Fruit fly (Drosophila melanogaster) whole organism, prepupa: Measurements from ENCODE around the gene CG17929.

Experiments
- Blimp-1 ChIP-seq: fragments of 200-800 bp; sonication (Bioruptor generic); optimal IDR thresholded peaks from 3 replicates; lab custom pipeline; 2017; ENCODE audit warnings: missing biosample characterization, missing genetic modification characterization, mild to moderate bottlenecking, moderate library complexity, missing genetic modification reagents
- CG10669 ChIP-seq: fragments of 200-800 bp; sonication (Bioruptor generic); optimal IDR thresholded peaks from 3 replicates; lab custom pipeline; 2018; ENCODE audit warnings: missing biosample characterization, mild to moderate bottlenecking, missing genetic modification characterization, moderate library complexity
- CG11294 ChIP-seq: fragments of 200-800 bp; sonication (Bioruptor generic); IDR thresholded peaks from 2 replicates; pipeline ENCODE4 v1.3.6; 2022; ENCODE audit warnings: missing biosample characterization, missing genetic modification characterization
- CG11762 ChIP-seq: fragments of 200-800 bp; sonication (Bioruptor generic); optimal IDR thresholded peaks from 3 replicates; lab custom pipeline; 2016; ENCODE audit warnings: missing biosample characterization, missing genetic modification characterization; ENCODE audit not compliant: insufficient read depth
- CG11902 ChIP-seq: fragments of 200-800 bp; sonication (Bioruptor generic); optimal IDR thresholded peaks from 3 replicates; lab custom pipeline; 2016; ENCODE audit warnings: missing biosample characterization, missing genetic modification characterization
- CG15336 ChIP-seq: fragments of 200-800 bp; sonication (Bioruptor generic); IDR thresholded peaks from 2 replicates; pipeline ENCODE4 v1.3.6; 2022; ENCODE audit warnings: missing biosample characterization, missing genetic modification characterization
- CG1621 ChIP-seq: fragments of 200-800 bp; sonication (Bioruptor generic); optimal IDR thresholded peaks from 3 replicates; lab custom pipeline; 2018; ENCODE audit warnings: missing biosample characterization, mild to moderate bottlenecking, missing genetic modification characterization
- CG3032 ChIP-seq: fragments of 200-800 bp; optimal IDR thresholded peaks from 2 replicates; lab custom pipeline; 2019; ENCODE audit warnings: missing biosample characterization, mild to moderate bottlenecking, missing genetic modification characterization, moderate library complexity
- CG31627 ChIP-seq: fragments of 200-800 bp; sonication (Bioruptor generic); optimal IDR thresholded peaks from 3 replicates; lab custom pipeline; 2016; ENCODE audit warnings: missing biosample characterization, missing genetic modification characterization
- CG32006 ChIP-seq: fragments of 200-800 bp; sonication (Bioruptor generic); optimal IDR thresholded peaks from 3 replicates; lab custom pipeline; 2017; ENCODE audit warnings: missing biosample characterization, mild to moderate bottlenecking, missing genetic modification characterization
- CG34406 ChIP-seq: fragments of 200-800 bp; sonication (Bioruptor generic); optimal IDR thresholded peaks from 3 replicates; lab custom pipeline; 2016; ENCODE audit warnings: missing biosample characterization, missing genetic modification characterization
- CG3919 ChIP-seq: fragments of 200-800 bp; sonication (Bioruptor generic); optimal IDR thresholded peaks from 3 replicates; lab custom pipeline; 2016; ENCODE audit warnings: missing biosample characterization, missing genetic modification characterization
- CG4318 ChIP-seq: fragments of 200-800 bp; sonication (Bioruptor generic); optimal IDR thresholded peaks from 3 replicates; lab custom pipeline; 2017; ENCODE audit warnings: missing biosample characterization, mild to moderate bottlenecking, missing genetic modification characterization
- CG6163 ChIP-seq: fragments of 200-800 bp; sonication (Bioruptor generic); IDR thresholded peaks from 3 replicates; pipeline ENCODE4 v1.3.6; 2022; ENCODE audit warnings: missing biosample characterization, missing genetic modification characterization
- CG6854 ChIP-seq: fragments of 200-800 bp; sonication (Bioruptor generic); optimal IDR thresholded peaks from 2 replicates; lab custom pipeline; 2017; ENCODE audit warnings: missing biosample characterization, mild to moderate bottlenecking, missing genetic modification characterization
- CG8119 ChIP-seq: fragments of 200-800 bp; sonication (Bioruptor generic); IDR thresholded peaks from 3 replicates; pipeline ENCODE4 v1.3.6; 2022; ENCODE audit warnings: missing biosample characterization, missing genetic modification characterization
- CG9139 ChIP-seq: fragments of 200-800 bp; sonication (Bioruptor generic); optimal IDR thresholded peaks from 3 replicates; lab custom pipeline; 2017; ENCODE audit warnings: missing biosample characterization, mild to moderate bottlenecking, missing genetic modification characterization
- Eip75B ChIP-seq: fragments of 200-800 bp; sonication (Bioruptor generic); optimal IDR thresholded peaks from 3 replicates; lab custom pipeline; 2016; ENCODE audit warnings: missing biosample characterization, missing genetic modification characterization
- Eip78C ChIP-seq: fragments of 200-800 bp; sonication (Bioruptor generic); peaks from one replicate; lab custom pipeline; 2016; ENCODE audit warnings: missing biosample characterization, missing genetic modification characterization
- Ets21C ChIP-seq: fragments of 200-800 bp; sonication (Bioruptor generic); optimal IDR thresholded peaks from 3 replicates; lab custom pipeline; 2016; ENCODE audit warnings: missing biosample characterization, missing genetic modification characterization
- Ets96B ChIP-seq: fragments of 200-800 bp; optimal IDR thresholded peaks from 2 replicates; lab custom pipeline; 2019; ENCODE audit warnings: missing biosample characterization, mild to moderate bottlenecking, missing genetic modification characterization, moderate library complexity
- Hr38 ChIP-seq: sonication (Bioruptor generic); optimal IDR thresholded peaks from 2 replicates; lab custom pipeline; 2016; ENCODE audit warnings: missing biosample characterization, missing genetic modification characterization
- Hr4 ChIP-seq: fragments of 200-800 bp; sonication (Bioruptor generic); optimal IDR thresholded peaks from 3 replicates; lab custom pipeline; 2016; ENCODE audit warnings: missing biosample characterization, missing genetic modification characterization
- Sox14 ChIP-seq: fragments of 200-800 bp; sonication (Bioruptor generic); optimal IDR thresholded peaks from 3 replicates; lab custom pipeline; 2016; ENCODE audit warnings: missing biosample characterization, missing genetic modification characterization
- cyc ChIP-seq: fragments of 200-800 bp; sonication (Bioruptor generic); optimal IDR thresholded peaks from 3 replicates; lab custom pipeline; 2016; ENCODE audit warnings: missing biosample characterization, missing genetic modification characterization
- dac ChIP-seq: fragments of 200-800 bp; sonication (Bioruptor generic); optimal IDR thresholded peaks from 2 replicates; lab custom pipeline; 2017; ENCODE audit warnings: missing biosample characterization, mild to moderate bottlenecking, missing genetic modification characterization
- eg ChIP-seq: fragments of 200-800 bp; sonication (Bioruptor generic); IDR thresholded peaks from 3 replicates; pipeline ENCODE4 v1.3.6; 2022; ENCODE audit warnings: missing biosample characterization, missing genetic modification characterization
- esn ChIP-seq: fragments of 200-800 bp; sonication (Bioruptor generic); optimal IDR thresholded peaks from 2 replicates; lab custom pipeline; 2016; ENCODE audit warnings: missing biosample characterization, mild to moderate bottlenecking, missing genetic modification characterization, moderate library complexity
- fd59A ChIP-seq: fragments of 200-800 bp; sonication (Bioruptor generic); optimal IDR thresholded peaks from 2 replicates; lab custom pipeline; 2017; ENCODE audit warnings: missing biosample characterization, mild to moderate bottlenecking, missing genetic modification characterization, missing genetic modification reagents
- fd85E ChIP-seq: fragments of 200-800 bp; sonication (Bioruptor generic); optimal IDR thresholded peaks from 3 replicates; lab custom pipeline; 2016; ENCODE audit warnings: missing biosample characterization, missing genetic modification characterization
- fkh ChIP-seq: fragments of 200-800 bp; sonication (Bioruptor generic); optimal IDR thresholded peaks from 3 replicates; lab custom pipeline; 2017; ENCODE audit warnings: missing biosample characterization, mild to moderate bottlenecking, missing genetic modification characterization, moderate library complexity
- lz ChIP-seq: fragments of 200-800 bp; sonication (Bioruptor generic); optimal IDR thresholded peaks from 3 replicates; lab custom pipeline; 2016; ENCODE audit warnings: missing biosample characterization, missing genetic modification characterization
- pdm3 ChIP-seq: fragments of 200-800 bp; sonication (Bioruptor generic); optimal IDR thresholded peaks from 3 replicates; lab custom pipeline; 2016; ENCODE audit warnings: missing biosample characterization, missing genetic modification characterization
- spab ChIP-seq: fragments of 200-800 bp; sonication (Bioruptor generic); optimal IDR thresholded peaks from 2 replicates; lab custom pipeline; 2017; ENCODE audit warnings: missing biosample characterization, mild to moderate bottlenecking, missing genetic modification characterization, missing genetic modification reagents
- ss ChIP-seq, 2 experiments: fragments of 200-800 bp; sonication (Bioruptor generic); optimal IDR thresholded peaks; 2 replicates in 1 of 2; 3 replicates in 1 of 2; lab custom pipeline; 2017 to 2018; ENCODE audit warnings: mild to moderate bottlenecking in 2 of 2, missing biosample characterization in 2 of 2, missing genetic modification characterization in 2 of 2, moderate library complexity in 1 of 2
- vri ChIP-seq: fragments of 200-800 bp; sonication (Bioruptor generic); optimal IDR thresholded peaks from 3 replicates; lab custom pipeline; 2016; ENCODE audit warnings: missing biosample characterization, mild to moderate bottlenecking, missing genetic modification characterization

CG17929 gene

dm6 chr3R:16325192-16325591, at the start of gene CG17929:
Gene CG17929, plus strand, starts transcription at chr3R:16325492.
- TF ChIP-seq fd59A (GFP tag; lab: Kevin White, UChicago), result no peak
- no peak for TF ChIP-seq Hr38 (GFP tag; lab: Kevin White, UChicago)
- no peak for TF ChIP-seq CG1621 (tag; lab: Kevin White, UChicago)
- TF ChIP-seq ss (GFP tag; optimal IDR thresholded peaks at IDR 0.05; lab: Kevin White, UChicago), result no peak
- no peak for TF ChIP-seq CG4318 (GFP tag; lab: Kevin White, UChicago)
- TF ChIP-seq CG3919, result no peak
- TF ChIP-seq Ets21C (GFP tag; lab: Kevin White, UChicago), result no peak
- no peak for TF ChIP-seq fkh (GFP tag; lab: Kevin White, UChicago)
- TF ChIP-seq CG11902 (GFP tag; lab: Kevin White, UChicago), result no peak
- no peak for TF ChIP-seq Sox14 (GFP tag; lab: Kevin White, UChicago)
- no peak for TF ChIP-seq CG10669 (GFP tag; lab: Kevin White, UChicago)
- no peak for TF ChIP-seq Eip78C (GFP tag; lab: Kevin White, UChicago)
- no peak for TF ChIP-seq Hr4 (GFP tag; lab: Kevin White, UChicago)
- TF ChIP-seq Blimp-1, result no peak
- no peak for TF ChIP-seq pdm3 (GFP tag; lab: Kevin White, UChicago)
- TF ChIP-seq CG15336, result no peak
- TF ChIP-seq CG11762 (GFP tag; lab: Kevin White, UChicago), result no peak
- no peak for TF ChIP-seq fd85E
- TF ChIP-seq, all 60 proteins: peak for 0

dm6 chr3R:16275890-16276619, 49.2 kb upstream of the CG17929 start:
- TF ChIP-seq lz (GFP tag; lab: Kevin White, UChicago) (no peak), CG9139 (GFP tag; lab: Kevin White, UChicago) (no peak), fkh (GFP tag; lab: Kevin White, UChicago) (peak; percentile 92), Hr38 (GFP tag; lab: Kevin White, UChicago) (no peak), CG32006 (GFP tag; lab: Kevin White, UChicago) (no peak), cyc (GFP tag; lab: Kevin White, UChicago) (no peak), CG31627 (GFP tag; lab: Kevin White, UChicago) (no peak), CG11294 (GFP tag; lab: Robert Waterston, UW) (no peak), eg (0 out of 3 replicates have a peak, but pooled peaks have one; percentile 4), Eip78C (GFP tag; lab: Kevin White, UChicago) (peak; percentile 28), CG34406 (no peak), CG15336 (peak; percentile 15; the same call in 1 of the 2 replicates), dac (GFP tag; lab: Kevin White, UChicago) (no peak), vri (no peak)

dm6 chr3R:16276992-16277391, 48.3 kb upstream of the CG17929 start:
- peak; percentile 26 for TF ChIP-seq Eip75B
- TF ChIP-seq CG6163 (GFP tag; lab: Robert Waterston, UW), result no peak
- TF ChIP-seq eg, result no peak
- TF ChIP-seq vri, result no peak
- TF ChIP-seq Ets96B (tag; lab: Kevin White, UChicago), result peak; percentile 12
- no peak for TF ChIP-seq CG10669 (GFP tag; lab: Kevin White, UChicago)
- TF ChIP-seq Eip78C (GFP tag; lab: Kevin White, UChicago), result peak; percentile 68
- peak; percentile 34 for TF ChIP-seq Hr4 (GFP tag; lab: Kevin White, UChicago)
- no peak for TF ChIP-seq CG6854 (GFP tag; lab: Kevin White, UChicago)
- TF ChIP-seq CG15336, result peak; percentile 39; the same call in 1 of the 2 replicates
- no peak for TF ChIP-seq CG3032
- TF ChIP-seq Sox14 (GFP tag; lab: Kevin White, UChicago), result no peak
- TF ChIP-seq spab (GFP tag; lab: Kevin White, UChicago), result no peak
- TF ChIP-seq CG32006 (GFP tag; lab: Kevin White, UChicago), result no peak
- TF ChIP-seq esn, result no peak
- TF ChIP-seq CG31627 (GFP tag; lab: Kevin White, UChicago), result no peak
- TF ChIP-seq CG8119 (GFP tag; lab: Robert Waterston, UW), result no peak
